Worm (Caenorhabditis elegans) whole organism, L4 larva: Measurements from ENCODE around the gene T08D10.3.

ENCODE experiments used
- F10B5.3 ChIP-seq: sonication (generic microtip); optimal IDR thresholded peaks from 2 replicates; lab custom pipeline; 2016; ENCODE audit warnings: mild to moderate bottlenecking, missing genetic modification characterization, missing compliant biosample characterization
- F26F4.8 ChIP-seq: fragments of 200-800 bp; sonication (Bioruptor generic); conservative IDR thresholded peaks from 2 replicates; pipeline ENCODE4 v1.3.6; 2022; ENCODE audit warnings: missing genetic modification characterization, missing compliant biosample characterization
- T26A8.4 ChIP-seq: fragments of 200-800 bp; sonication (Bioruptor generic); IDR thresholded peaks from 2 replicates; pipeline ENCODE4 v1.3.6; 2022; ENCODE audit warnings: missing genetic modification characterization, missing compliant biosample characterization
- Y5F2A.4 ChIP-seq: fragments of 200-800 bp; sonication (Bioruptor generic); optimal IDR thresholded peaks from 2 replicates; lab custom pipeline; 2018; ENCODE audit warnings: mild to moderate bottlenecking, missing genetic modification characterization, missing compliant biosample characterization
- aha-1 ChIP-seq: fragments of 150-350 bp; peaks from one replicate; lab custom pipeline; 2014; ENCODE audit warnings: missing biosample characterization, missing genetic modification characterization
- ama-1 ChIP-seq: fragments of 150-350 bp; optimal IDR thresholded peaks from 2 replicates; lab custom pipeline; 2014; ENCODE audit warnings: inconsistent platforms, mixed read lengths
- arid-1 ChIP-seq: fragments of 200-800 bp; sonication (Bioruptor generic); conservative IDR thresholded peaks from 2 replicates; pipeline ENCODE4 v1.3.6; 2022; ENCODE audit warnings: missing genetic modification reagents, missing genetic modification characterization, missing compliant biosample characterization
- ces-1 ChIP-seq: fragments of 150-350 bp; sonication (generic microtip); optimal IDR thresholded peaks from 4 replicates; lab custom pipeline; 2014; ENCODE audit warnings: missing biosample characterization, missing genetic modification reagents, missing genetic modification characterization
- ctbp-1 ChIP-seq: fragments of 200-800 bp; sonication (Bioruptor generic); IDR thresholded peaks from 2 replicates; pipeline ENCODE4 v1.3.6; 2022; ENCODE audit warnings: missing genetic modification reagents, missing genetic modification characterization, missing compliant biosample characterization
- daf-16 ChIP-seq, 3 experiments: sonication (generic microtip); optimal IDR thresholded peaks; 2 replicates each; lab custom pipeline; 2016 to 2017; ENCODE audit warnings: missing genetic modification characterization in 3 of 3, missing genetic modification reagents in 3 of 3, mild to moderate bottlenecking in 2 of 3, missing compliant biosample characterization in 2 of 3, missing biosample characterization in 1 of 3, moderate library complexity in 1 of 3
- daf-19 ChIP-seq: fragments of 200-800 bp; sonication (Bioruptor generic); conservative IDR thresholded peaks from 2 replicates; pipeline ENCODE4 v1.3.6; 2022; ENCODE audit warnings: missing genetic modification characterization, missing compliant biosample characterization
- dmd-6 ChIP-seq: fragments of 200-800 bp; sonication (Bioruptor generic); IDR thresholded peaks from 2 replicates; pipeline ENCODE4 v1.3.6; 2022; ENCODE audit warnings: missing genetic modification reagents, missing genetic modification characterization, missing compliant biosample characterization
- dmd-9 ChIP-seq: fragments of 200-800 bp; sonication (Bioruptor generic); IDR thresholded peaks from 2 replicates; pipeline ENCODE4 v1.3.6; 2022; ENCODE audit warnings: missing genetic modification reagents, missing genetic modification characterization, missing compliant biosample characterization
- dpl-1 ChIP-seq: fragments of 150-350 bp; optimal IDR thresholded peaks from 2 replicates; lab custom pipeline; 2014; ENCODE audit warnings: missing biosample characterization, missing genetic modification reagents, missing genetic modification characterization
- duxl-1 ChIP-seq: sonication (generic microtip); optimal IDR thresholded peaks from 2 replicates; lab custom pipeline; 2016; ENCODE audit warnings: mild to moderate bottlenecking, missing genetic modification characterization, moderate library complexity, missing compliant biosample characterization; ENCODE audit not compliant: poor library complexity
- egl-27 ChIP-seq: sonication (generic microtip); optimal IDR thresholded peaks from 3 replicates; lab custom pipeline; 2017; ENCODE audit warnings: missing biosample characterization, missing genetic modification reagents, missing genetic modification characterization
- egl-43 ChIP-seq: fragments of 200-800 bp; sonication (Bioruptor generic); IDR thresholded peaks from 2 replicates; pipeline ENCODE4 v1.3.6; 2022; ENCODE audit warnings: missing genetic modification reagents, missing genetic modification characterization, missing compliant biosample characterization
- gei-8 ChIP-seq: fragments of 200-800 bp; sonication (Bioruptor generic); optimal IDR thresholded peaks from 2 replicates; lab custom pipeline; 2018; ENCODE audit warnings: mild to moderate bottlenecking, missing genetic modification characterization, missing compliant biosample characterization
- hif-1 ChIP-seq, 2 experiments: sonication (generic microtip); optimal IDR thresholded peaks; 2 replicates each; lab custom pipeline; 2016 to 2017; ENCODE audit warnings: missing compliant biosample characterization in 2 of 2, missing genetic modification characterization in 2 of 2, missing genetic modification reagents in 2 of 2, missing genotype in 2 of 2, mild to moderate bottlenecking in 1 of 2
- hlh-30 ChIP-seq: sonication (generic microtip); optimal IDR thresholded peaks from 2 replicates; lab custom pipeline; 2017; ENCODE audit warnings: antibody characterized with exemption, mild to moderate bottlenecking, missing genetic modification characterization, missing compliant biosample characterization; ENCODE audit not compliant: insufficient read depth
- hmg-1.1 ChIP-seq: fragments of 200-800 bp; sonication (Bioruptor generic); IDR thresholded peaks from 2 replicates; pipeline ENCODE4 v1.3.6; 2022; ENCODE audit warnings: missing genetic modification reagents, missing genetic modification characterization, missing compliant biosample characterization
- lin-15B ChIP-seq: fragments of 150-350 bp; sonication (generic microtip); optimal IDR thresholded peaks from 3 replicates; lab custom pipeline; 2014; ENCODE audit warnings: missing biosample characterization, missing genetic modification characterization
- lin-29 ChIP-seq: fragments of 200-800 bp; sonication (Bioruptor generic); IDR thresholded peaks from 2 replicates; pipeline ENCODE4 v1.3.6; 2022; ENCODE audit warnings: missing genetic modification reagents, missing genetic modification characterization, missing compliant biosample characterization
- madf-5 ChIP-seq, 2 experiments: fragments of 200-800 bp; sonication (Bioruptor generic); IDR thresholded peaks; 2 replicates each; pipeline ENCODE4 v1.3.6; 2022; ENCODE audit warnings: missing compliant biosample characterization in 2 of 2, missing genetic modification characterization in 2 of 2
- madf-9 ChIP-seq: fragments of 200-800 bp; sonication (Bioruptor generic); conservative IDR thresholded peaks from 2 replicates; pipeline ENCODE4 v1.3.6; 2022; ENCODE audit warnings: missing genetic modification reagents, missing genetic modification characterization, missing compliant biosample characterization
- nhr-102 ChIP-seq: sonication (generic microtip); optimal IDR thresholded peaks from 2 replicates; lab custom pipeline; 2016; ENCODE audit warnings: mild to moderate bottlenecking, missing genetic modification characterization, moderate library complexity, missing compliant biosample characterization
- nhr-111 ChIP-seq: fragments of 200-800 bp; sonication (Bioruptor generic); optimal IDR thresholded peaks from 2 replicates; lab custom pipeline; 2018; ENCODE audit warnings: mild to moderate bottlenecking, missing genetic modification characterization, missing compliant biosample characterization
- nhr-25 ChIP-seq: sonication (generic microtip); optimal IDR thresholded peaks from 2 replicates; lab custom pipeline; 2017; ENCODE audit warnings: missing genetic modification characterization, mild to moderate bottlenecking, missing compliant biosample characterization, antibody characterized with exemption, moderate library complexity, borderline replicate concordance; ENCODE audit not compliant: insufficient read depth
- nhr-6 ChIP-seq: fragments of 150-350 bp; optimal IDR thresholded peaks from 2 replicates; lab custom pipeline; 2014; ENCODE audit warnings: missing biosample characterization, missing genetic modification characterization
- pha-4 ChIP-seq, 2 experiments: fragments of 150-350 bp in 1 of 2; fragments of 200-800 bp in 1 of 2; sonication (Bioruptor generic) in 1 of 2; IDR thresholded peaks in 1 of 2; optimal IDR thresholded peaks in 1 of 2; 2 replicates each; pipeline versions ENCODE4 v1.3.6 to Lab custom; 2014 to 2022; ENCODE audit warnings: missing genetic modification characterization in 2 of 2, missing genetic modification reagents in 2 of 2, missing biosample characterization in 1 of 2, missing compliant biosample characterization in 1 of 2
- rbr-2 ChIP-seq: sonication (generic microtip); optimal IDR thresholded peaks from 2 replicates; lab custom pipeline; 2016; ENCODE audit warnings: missing genotype, missing genetic modification characterization, missing compliant biosample characterization
- sdz-12 ChIP-seq: fragments of 200-800 bp; sonication (Bioruptor generic); optimal IDR thresholded peaks from 2 replicates; lab custom pipeline; 2018; ENCODE audit warnings: mild to moderate bottlenecking, missing genetic modification characterization, missing compliant biosample characterization
- snpc-4 ChIP-seq: fragments of 150-350 bp; optimal IDR thresholded peaks from 2 replicates; lab custom pipeline; 2014; ENCODE audit warnings: missing biosample characterization, missing genetic modification characterization
- tag-97 ChIP-seq: fragments of 200-800 bp; sonication (Bioruptor generic); IDR thresholded peaks from 2 replicates; pipeline ENCODE4 v1.3.6; 2022; ENCODE audit warnings: missing genetic modification characterization, missing compliant biosample characterization
- unc-62 ChIP-seq, 3 experiments: fragments of 150-350 bp in 1 of 3; sonication (generic microtip); optimal IDR thresholded peaks in 2 of 3; peaks in 1 of 3; 1 replicate in 1 of 3; 2 replicates in 2 of 3; lab custom pipeline; 2014 to 2017; ENCODE audit warnings: missing biosample characterization in 3 of 3, missing genetic modification characterization in 3 of 3, missing genetic modification reagents in 3 of 3, missing genotype in 1 of 3
- zag-1 ChIP-seq: fragments of 150-350 bp; optimal IDR thresholded peaks from 2 replicates; lab custom pipeline; 2014; ENCODE audit warnings: missing biosample characterization, missing genetic modification characterization
- zip-11 ChIP-seq: fragments of 200-800 bp; sonication (Bioruptor generic); IDR thresholded peaks from 2 replicates; pipeline ENCODE4 v1.3.6; 2022; ENCODE audit warnings: missing genetic modification characterization, missing compliant biosample characterization
- zip-2 ChIP-seq: fragments of 150-350 bp; optimal IDR thresholded peaks from 2 replicates; lab custom pipeline; 2014; ENCODE audit warnings: missing biosample characterization, missing genetic modification characterization
- ztf-7 ChIP-seq: fragments of 150-350 bp; optimal IDR thresholded peaks from 2 replicates; lab custom pipeline; 2014; ENCODE audit warnings: missing biosample characterization, missing genetic modification characterization

Gene T08D10.3

ce11 chrX:11937343-11937935 is 17.8 kb upstream of the T08D10.3 start (continued):
- TF ChIP-seq hif-1 (tag; optimal IDR thresholded peaks at IDR 0.05; lab: Kevin White, UChicago) (peak; percentile 82 to 92), egl-27 (tag; lab: Kevin White, UChicago) (peak; percentile 52), lin-15B (peak; percentile 41), nhr-111 (GFP tag; lab: Kevin White, UChicago) (peak; percentile 36), sdz-12 (GFP tag; lab: Kevin White, UChicago) (peak; percentile 91), F26F4.8 (GFP tag; lab: Robert Waterston, UW) (no peak), daf-19 (peak; percentile 96), arid-1 (GFP tag; lab: Robert Waterston, UW) (peak; percentile 66), hmg-1.1 (GFP tag; lab: Robert Waterston, UW) (peak; percentile 99), F10B5.3 (tag; lab: Kevin White, UChicago) (peak; percentile 96), zip-11 (GFP tag; lab: Robert Waterston, UW) (no peak), madf-5 (GFP tag; IDR thresholded peaks at IDR 0.05; lab: Robert Waterston, UW) (peak; percentile 53 to 92; a peak in 3 of 4 replicates), nhr-102 (tag; lab: Kevin White, UChicago) (peak; percentile 99), dpl-1 (GFP tag; lab: Kevin White, UChicago) (peak; percentile 76), madf-9 (GFP tag; lab: Robert Waterston, UW) (peak; percentile 97), lin-29 (GFP tag; lab: Robert Waterston, UW) (peak; percentile 89), rbr-2 (peak; percentile 99), zag-1 (tag; lab: Kevin White, UChicago) (peak; percentile 94), ces-1 (peak; percentile 95), ztf-7 (tag; lab: Kevin White, UChicago) (peak; percentile 97), egl-43 (GFP tag; lab: Robert Waterston, UW) (peak; percentile 98), unc-62 (GFP tag; optimal IDR thresholded peaks at IDR 0.05 in 1 of 2; lab: Kevin White, UChicago) (peak; percentile 91 to 100), unc-62 (tag; optimal IDR thresholded peaks at IDR 0.05; lab: Kevin White, UChicago) (peak; percentile 93)

- no peak for TF ChIP-seq F26F4.8 (GFP tag; lab: Robert Waterston, UW)
- no peak for TF ChIP-seq hmg-1.1 (GFP tag; lab: Robert Waterston, UW)
- no peak for TF ChIP-seq ctbp-1 (GFP tag; lab: Robert Waterston, UW)
- TF ChIP-seq Y5F2A.4 (GFP tag; lab: Kevin White, UChicago): no peak
- no peak for TF ChIP-seq zip-11 (GFP tag; lab: Robert Waterston, UW)
- TF ChIP-seq ama-1 (lab: Kevin White, UChicago): no peak
- TF ChIP-seq dmd-9: no peak
- no peak for TF ChIP-seq tag-97 (GFP tag; lab: Robert Waterston, UW)
- TF ChIP-seq F10B5.3 (tag; lab: Kevin White, UChicago): no peak
- TF ChIP-seq egl-27 (tag; lab: Kevin White, UChicago): no peak
- no peak for TF ChIP-seq nhr-25 (tag; lab: Kevin White, UChicago)
- no peak for TF ChIP-seq dpl-1 (GFP tag; lab: Kevin White, UChicago)
These were observed 16.4 kb upstream of the T08D10.3 start, which contains the start of gene F55G7.5 for ce11 chrX:11938826-11939225. Gene F55G7.5 (minus strand): TSS chrX:11938926.

ce11 chrX:11941951-11942350 is 13.3 kb upstream of the T08D10.3 start, which contains the start of gene F55G7.3:
Gene F55G7.3 (minus strand): TSS chrX:11942051.
- TF ChIP-seq duxl-1 (tag; lab: Kevin White, UChicago) (no peak), aha-1 (tag; lab: Kevin White, UChicago) (peak; percentile 46)

- TF ChIP-seq hlh-30 (tag; lab: Kevin White, UChicago): peak; percentile 67
- peak; percentile 14; the same call in 1 of the 2 replicates for TF ChIP-seq T26A8.4 (GFP tag; lab: Robert Waterston, UW)
- TF ChIP-seq snpc-4 (tag; lab: Kevin White, UChicago): no peak
- peak; percentile 19 to 98 for TF ChIP-seq hif-1 (tag; optimal IDR thresholded peaks at IDR 0.05; lab: Kevin White, UChicago)
- peak; percentile 31; the same call in 1 of the 2 replicates for TF ChIP-seq dmd-6 (GFP tag; lab: Robert Waterston, UW)
- no peak for TF ChIP-seq gei-8 (GFP tag; lab: Kevin White, UChicago)
- peak; percentile 45 for TF ChIP-seq rbr-2
- TF ChIP-seq nhr-25 (tag; lab: Kevin White, UChicago): peak; percentile 71
- no peak for TF ChIP-seq daf-16 (GFP tag; optimal IDR thresholded peaks at IDR 0.05; lab: Kevin White, UChicago)
- peak; percentile 54 for TF ChIP-seq daf-16 (tag; optimal IDR thresholded peaks at IDR 0.05; lab: Kevin White, UChicago)
- no peak for TF ChIP-seq zip-2 (tag; lab: Kevin White, UChicago)
- TF ChIP-seq pha-4 (GFP tag; IDR thresholded peaks at IDR 0.05; lab: Robert Waterston, UW): no peak
- TF ChIP-seq pha-4 (tag; optimal IDR thresholded peaks at IDR 0.05; lab: Kevin White, UChicago): peak; percentile 55
- peak; percentile 36 for TF ChIP-seq nhr-6 (tag; lab: Kevin White, UChicago)
- TF ChIP-seq dpl-1 (GFP tag; lab: Kevin White, UChicago): peak; percentile 28
These were observed 8.3 kb upstream of the T08D10.3 start, which contains the start of gene nfya-1 for ce11 chrX:11946788-11947463. Gene nfya-1 (minus strand): TSS chrX:11946838.
